Worm (Caenorhabditis elegans) whole organism, L4 larva: ENCODE data around the gene nhr-205.

ENCODE experiments used
- D1046.2 ChIP-seq: fragments of 200-800 bp; sonication (Bioruptor generic); IDR thresholded peaks from 2 replicates; pipeline ENCODE4 v1.3.6; 2022; ENCODE audit warnings: missing genetic modification characterization, missing compliant biosample characterization
- F10B5.3 ChIP-seq: sonication (generic microtip); optimal IDR thresholded peaks from 2 replicates; lab custom pipeline; 2016; ENCODE audit warnings: mild to moderate bottlenecking, missing genetic modification characterization, missing compliant biosample characterization
- T26A8.4 ChIP-seq: fragments of 200-800 bp; sonication (Bioruptor generic); IDR thresholded peaks from 2 replicates; pipeline ENCODE4 v1.3.6; 2022; ENCODE audit warnings: missing genetic modification characterization, missing compliant biosample characterization
- Y5F2A.4 ChIP-seq: fragments of 200-800 bp; sonication (Bioruptor generic); optimal IDR thresholded peaks from 2 replicates; lab custom pipeline; 2018; ENCODE audit warnings: mild to moderate bottlenecking, missing genetic modification characterization, missing compliant biosample characterization
- aha-1 ChIP-seq: fragments of 150-350 bp; peaks from one replicate; lab custom pipeline; 2014; ENCODE audit warnings: missing biosample characterization, missing genetic modification characterization
- aly-2 ChIP-seq: sonication (generic microtip); optimal IDR thresholded peaks from 2 replicates; lab custom pipeline; 2018; ENCODE audit warnings: missing biosample characterization, missing genetic modification characterization
- ama-1 ChIP-seq: fragments of 150-350 bp; optimal IDR thresholded peaks from 2 replicates; lab custom pipeline; 2014; ENCODE audit warnings: inconsistent platforms, mixed read lengths
- arid-1 ChIP-seq: fragments of 200-800 bp; sonication (Bioruptor generic); conservative IDR thresholded peaks from 2 replicates; pipeline ENCODE4 v1.3.6; 2022; ENCODE audit warnings: missing genetic modification reagents, missing genetic modification characterization, missing compliant biosample characterization
- ceh-20 ChIP-seq: fragments of 200-800 bp; sonication (Bioruptor generic); IDR thresholded peaks from 2 replicates; pipeline ENCODE4 v1.3.6; 2022; ENCODE audit warnings: missing genetic modification reagents, missing genetic modification characterization, missing compliant biosample characterization
- ctbp-1 ChIP-seq: fragments of 200-800 bp; sonication (Bioruptor generic); IDR thresholded peaks from 2 replicates; pipeline ENCODE4 v1.3.6; 2022; ENCODE audit warnings: missing genetic modification reagents, missing genetic modification characterization, missing compliant biosample characterization
- daf-16 ChIP-seq, 3 experiments: sonication (generic microtip); optimal IDR thresholded peaks; 2 replicates each; lab custom pipeline; 2016 to 2017; ENCODE audit warnings: missing genetic modification characterization in 3 of 3, missing genetic modification reagents in 3 of 3, mild to moderate bottlenecking in 2 of 3, missing compliant biosample characterization in 2 of 3, missing biosample characterization in 1 of 3, moderate library complexity in 1 of 3
- daf-19 ChIP-seq: fragments of 200-800 bp; sonication (Bioruptor generic); conservative IDR thresholded peaks from 2 replicates; pipeline ENCODE4 v1.3.6; 2022; ENCODE audit warnings: missing genetic modification characterization, missing compliant biosample characterization
- dmd-6 ChIP-seq: fragments of 200-800 bp; sonication (Bioruptor generic); IDR thresholded peaks from 2 replicates; pipeline ENCODE4 v1.3.6; 2022; ENCODE audit warnings: missing genetic modification reagents, missing genetic modification characterization, missing compliant biosample characterization
- dmd-8 ChIP-seq: fragments of 200-800 bp; sonication (Bioruptor generic); IDR thresholded peaks from 2 replicates; pipeline ENCODE4 v1.3.6; 2022; ENCODE audit warnings: missing genetic modification characterization, missing compliant biosample characterization
- dmd-9 ChIP-seq: fragments of 200-800 bp; sonication (Bioruptor generic); IDR thresholded peaks from 2 replicates; pipeline ENCODE4 v1.3.6; 2022; ENCODE audit warnings: missing genetic modification reagents, missing genetic modification characterization, missing compliant biosample characterization
- dpl-1 ChIP-seq: fragments of 150-350 bp; optimal IDR thresholded peaks from 2 replicates; lab custom pipeline; 2014; ENCODE audit warnings: missing biosample characterization, missing genetic modification reagents, missing genetic modification characterization
- duxl-1 ChIP-seq: sonication (generic microtip); optimal IDR thresholded peaks from 2 replicates; lab custom pipeline; 2016; ENCODE audit warnings: mild to moderate bottlenecking, missing genetic modification characterization, moderate library complexity, missing compliant biosample characterization; ENCODE audit not compliant: poor library complexity
- dve-1 ChIP-seq: sonication (generic microtip); optimal IDR thresholded peaks from 2 replicates; lab custom pipeline; 2017; ENCODE audit warnings: antibody characterized with exemption, mild to moderate bottlenecking, missing genetic modification characterization, missing compliant biosample characterization; ENCODE audit not compliant: insufficient read depth
- egl-27 ChIP-seq: sonication (generic microtip); optimal IDR thresholded peaks from 3 replicates; lab custom pipeline; 2017; ENCODE audit warnings: missing biosample characterization, missing genetic modification reagents, missing genetic modification characterization
- egl-43 ChIP-seq: fragments of 200-800 bp; sonication (Bioruptor generic); IDR thresholded peaks from 2 replicates; pipeline ENCODE4 v1.3.6; 2022; ENCODE audit warnings: missing genetic modification reagents, missing genetic modification characterization, missing compliant biosample characterization
- hif-1 ChIP-seq, 2 experiments: sonication (generic microtip); optimal IDR thresholded peaks; 2 replicates each; lab custom pipeline; 2016 to 2017; ENCODE audit warnings: missing compliant biosample characterization in 2 of 2, missing genetic modification characterization in 2 of 2, missing genetic modification reagents in 2 of 2, missing genotype in 2 of 2, mild to moderate bottlenecking in 1 of 2
- hlh-30 ChIP-seq: sonication (generic microtip); optimal IDR thresholded peaks from 2 replicates; lab custom pipeline; 2017; ENCODE audit warnings: antibody characterized with exemption, mild to moderate bottlenecking, missing genetic modification characterization, missing compliant biosample characterization; ENCODE audit not compliant: insufficient read depth
- hmg-1.1 ChIP-seq: fragments of 200-800 bp; sonication (Bioruptor generic); IDR thresholded peaks from 2 replicates; pipeline ENCODE4 v1.3.6; 2022; ENCODE audit warnings: missing genetic modification reagents, missing genetic modification characterization, missing compliant biosample characterization
- lin-15B ChIP-seq: fragments of 150-350 bp; sonication (generic microtip); optimal IDR thresholded peaks from 3 replicates; lab custom pipeline; 2014; ENCODE audit warnings: missing biosample characterization, missing genetic modification characterization
- lsy-2 ChIP-seq, 2 experiments: fragments of 150-350 bp in 1 of 2; sonication (generic microtip) in 1 of 2; optimal IDR thresholded peaks; 2 replicates each; lab custom pipeline; 2014 to 2017; ENCODE audit warnings: missing biosample characterization in 2 of 2, missing genetic modification characterization in 2 of 2
- mdl-1 ChIP-seq, 2 experiments: fragments of 150-350 bp in 1 of 2; sonication (generic microtip) in 1 of 2; optimal IDR thresholded peaks; 2 replicates each; lab custom pipeline; 2014 to 2017; ENCODE audit warnings: missing biosample characterization in 2 of 2, missing genetic modification characterization in 2 of 2
- mdt-29 ChIP-seq: fragments of 200-800 bp; sonication (Bioruptor generic); IDR thresholded peaks from 2 replicates; pipeline ENCODE4 v1.3.6; 2022; ENCODE audit warnings: missing genetic modification reagents, missing genetic modification characterization, missing compliant biosample characterization
- mes-2 ChIP-seq: sonication (generic microtip); optimal IDR thresholded peaks from 2 replicates; lab custom pipeline; 2016; ENCODE audit warnings: missing genotype, mild to moderate bottlenecking, missing genetic modification characterization, missing compliant biosample characterization; ENCODE audit not compliant: poor library complexity, severe bottlenecking
- mxl-3 ChIP-seq: fragments of 200-800 bp; sonication (Bioruptor generic); optimal IDR thresholded peaks from 2 replicates; lab custom pipeline; 2018; ENCODE audit warnings: mild to moderate bottlenecking, missing genetic modification characterization, missing compliant biosample characterization
- nhr-102 ChIP-seq: sonication (generic microtip); optimal IDR thresholded peaks from 2 replicates; lab custom pipeline; 2016; ENCODE audit warnings: mild to moderate bottlenecking, missing genetic modification characterization, moderate library complexity, missing compliant biosample characterization
- nhr-11 ChIP-seq: fragments of 150-350 bp; optimal IDR thresholded peaks from 2 replicates; lab custom pipeline; 2014; ENCODE audit warnings: missing biosample characterization, missing genetic modification characterization
- nhr-28 ChIP-seq: fragments of 150-350 bp; optimal IDR thresholded peaks from 2 replicates; lab custom pipeline; 2014; ENCODE audit warnings: missing biosample characterization, missing genetic modification characterization
- nhr-48 ChIP-seq: sonication (generic microtip); optimal IDR thresholded peaks from 2 replicates; lab custom pipeline; 2016; ENCODE audit warnings: mild to moderate bottlenecking, missing genetic modification characterization, missing compliant biosample characterization
- nhr-6 ChIP-seq: fragments of 150-350 bp; optimal IDR thresholded peaks from 2 replicates; lab custom pipeline; 2014; ENCODE audit warnings: missing biosample characterization, missing genetic modification characterization
- pha-4 ChIP-seq, 2 experiments: fragments of 150-350 bp in 1 of 2; fragments of 200-800 bp in 1 of 2; sonication (Bioruptor generic) in 1 of 2; IDR thresholded peaks in 1 of 2; optimal IDR thresholded peaks in 1 of 2; 2 replicates each; pipeline versions ENCODE4 v1.3.6 to Lab custom; 2014 to 2022; ENCODE audit warnings: missing genetic modification characterization in 2 of 2, missing genetic modification reagents in 2 of 2, missing biosample characterization in 1 of 2, missing compliant biosample characterization in 1 of 2
- rbr-2 ChIP-seq: sonication (generic microtip); optimal IDR thresholded peaks from 2 replicates; lab custom pipeline; 2016; ENCODE audit warnings: missing genotype, missing genetic modification characterization, missing compliant biosample characterization
- saeg-2 ChIP-seq: fragments of 200-800 bp; sonication (Bioruptor generic); IDR thresholded peaks from 2 replicates; pipeline ENCODE4 v1.3.6; 2022; ENCODE audit warnings: missing genetic modification reagents, missing genetic modification characterization, missing compliant biosample characterization
- set-16 ChIP-seq: fragments of 200-800 bp; sonication (Bioruptor generic); IDR thresholded peaks from 2 replicates; pipeline ENCODE4 v1.3.6; 2022; ENCODE audit warnings: missing genetic modification reagents, missing genetic modification characterization, missing compliant biosample characterization
- snpc-1.2 ChIP-seq: fragments of 200-800 bp; sonication (Bioruptor generic); IDR thresholded peaks from 2 replicates; pipeline ENCODE4 v1.3.6; 2022; ENCODE audit warnings: missing genetic modification reagents, missing genetic modification characterization, missing compliant biosample characterization
- spr-1 ChIP-seq: sonication (generic microtip); optimal IDR thresholded peaks from 2 replicates; lab custom pipeline; 2016; ENCODE audit warnings: mild to moderate bottlenecking, missing genetic modification characterization, missing compliant biosample characterization
- spr-3 ChIP-seq: fragments of 200-800 bp; sonication (Bioruptor generic); optimal IDR thresholded peaks from 2 replicates; lab custom pipeline; 2018; ENCODE audit warnings: mild to moderate bottlenecking, missing genetic modification characterization, missing compliant biosample characterization
- tag-97 ChIP-seq: fragments of 200-800 bp; sonication (Bioruptor generic); IDR thresholded peaks from 2 replicates; pipeline ENCODE4 v1.3.6; 2022; ENCODE audit warnings: missing genetic modification characterization, missing compliant biosample characterization
- unc-39 ChIP-seq: sonication (generic microtip); optimal IDR thresholded peaks from 2 replicates; lab custom pipeline; 2017; ENCODE audit warnings: missing biosample characterization, missing genetic modification characterization
- unc-62 ChIP-seq, 3 experiments: fragments of 150-350 bp in 1 of 3; sonication (generic microtip); optimal IDR thresholded peaks in 2 of 3; peaks in 1 of 3; 1 replicate in 1 of 3; 2 replicates in 2 of 3; lab custom pipeline; 2014 to 2017; ENCODE audit warnings: missing biosample characterization in 3 of 3, missing genetic modification characterization in 3 of 3, missing genetic modification reagents in 3 of 3, missing genotype in 1 of 3
- zfp-3 ChIP-seq: fragments of 200-800 bp; sonication (Bioruptor generic); conservative IDR thresholded peaks from 2 replicates; pipeline ENCODE4 v1.3.6; 2022; ENCODE audit warnings: missing genetic modification reagents, missing genetic modification characterization, missing compliant biosample characterization
- ztf-7 ChIP-seq: fragments of 150-350 bp; optimal IDR thresholded peaks from 2 replicates; lab custom pipeline; 2014; ENCODE audit warnings: missing biosample characterization, missing genetic modification characterization

Gene nhr-205

DNA sequence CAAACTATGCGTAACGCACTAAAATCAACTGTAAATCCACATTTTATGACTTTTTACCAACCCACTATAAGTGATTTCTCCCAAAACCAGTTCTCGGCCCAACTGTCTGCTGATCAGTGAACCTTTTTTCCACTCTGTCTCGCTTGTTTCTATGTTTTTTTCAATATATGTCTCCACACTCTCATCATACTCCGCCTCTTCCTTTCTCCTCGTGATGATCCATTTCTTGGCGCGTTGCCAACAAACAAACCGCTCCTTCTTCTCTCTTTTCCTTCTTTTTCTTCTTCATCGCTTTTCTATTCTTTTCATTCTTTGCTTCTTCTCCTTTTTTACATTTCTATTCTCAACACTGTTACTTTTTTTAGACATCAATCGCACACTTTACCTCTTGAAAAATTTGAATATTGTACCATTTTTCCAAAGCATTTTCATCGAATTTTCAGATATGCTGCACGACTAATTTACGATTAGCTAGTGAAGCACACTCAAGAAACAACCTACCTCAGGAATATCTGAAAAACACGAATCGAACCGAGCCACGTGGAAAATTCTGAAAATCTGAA lies 38.3 kb downstream of the nhr-205 start, which contains the start of gene T06E8.8 (continued):
- peak; percentile 70 for TF ChIP-seq nhr-11

DNA sequence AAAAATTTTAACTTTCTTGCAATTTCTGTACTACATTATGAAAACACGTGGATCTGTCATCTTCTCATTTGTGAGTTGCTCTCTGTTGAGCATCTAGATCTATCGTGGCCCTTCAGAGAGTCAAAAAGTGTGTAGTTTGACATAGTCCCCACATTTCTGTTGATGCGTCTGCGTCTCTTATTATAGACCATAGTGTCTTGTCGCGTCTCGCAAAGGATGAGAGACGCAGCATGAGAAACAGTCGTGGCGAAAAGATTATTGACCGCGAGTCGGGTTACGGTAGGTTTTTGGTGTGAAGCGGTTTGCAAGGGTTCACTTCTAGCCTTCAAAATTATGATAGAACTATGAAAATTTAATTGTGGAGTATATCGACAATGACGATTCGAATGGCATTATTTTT lies 39.3 kb downstream of the nhr-205 start:
- TF ChIP-seq mes-2 (tag; lab: Kevin White, UChicago) (peak; percentile 79), nhr-6 (tag; lab: Kevin White, UChicago) (peak; percentile 70), zfp-3 (GFP tag; lab: Robert Waterston, UW) (0 out of 2 replicates have a peak, but pooled peaks have one; percentile 48), arid-1 (GFP tag; lab: Robert Waterston, UW) (peak; percentile 42; the same call in 1 of the 2 replicates), dve-1 (peak; percentile 75), dpl-1 (GFP tag; lab: Kevin White, UChicago) (peak; percentile 49), set-16 (no peak), F10B5.3 (tag; lab: Kevin White, UChicago) (no peak), ztf-7 (tag; lab: Kevin White, UChicago) (no peak), nhr-48 (tag; lab: Kevin White, UChicago) (peak; percentile 15), aly-2 (no peak), daf-19 (GFP tag; lab: Robert Waterston, UW) (no peak), saeg-2 (GFP tag; lab: Robert Waterston, UW) (no peak), dmd-6 (peak; percentile 61), pha-4 (GFP tag; IDR thresholded peaks at IDR 0.05; lab: Robert Waterston, UW) (no peak), pha-4 (tag; optimal IDR thresholded peaks at IDR 0.05; lab: Kevin White, UChicago) (no peak), mdt-29 (no peak), daf-16 (GFP tag; optimal IDR thresholded peaks at IDR 0.05; lab: Kevin White, UChicago) (no peak), daf-16 (tag; optimal IDR thresholded peaks at IDR 0.05; lab: Kevin White, UChicago) (peak; percentile 61), dmd-8 (GFP tag; lab: Robert Waterston, UW) (no peak), aha-1 (tag; lab: Kevin White, UChicago) (peak; percentile 97), egl-43 (GFP tag; lab: Robert Waterston, UW) (no peak), egl-27 (tag; lab: Kevin White, UChicago) (no peak), lsy-2 (tag; optimal IDR thresholded peaks at IDR 0.05; lab: Kevin White, UChicago) (peak; percentile 87 to 97), ama-1 (lab: Kevin White, UChicago) (no peak), unc-39 (tag; lab: Kevin White, UChicago) (no peak), spr-1 (tag; lab: Kevin White, UChicago) (peak; percentile 10), rbr-2 (tag; lab: Kevin White, UChicago) (peak; percentile 51), lin-15B (tag; lab: Kevin White, UChicago) (no peak), ctbp-1 (GFP tag; lab: Robert Waterston, UW) (peak; percentile 50; the same call in 1 of the 2 replicates), unc-62 (GFP tag; optimal IDR thresholded peaks at IDR 0.05 in 1 of 2; lab: Kevin White, UChicago) (peak in 1 of 2 experiments; percentile 97), unc-62 (tag; optimal IDR thresholded peaks at IDR 0.05; lab: Kevin White, UChicago) (no peak), Y5F2A.4 (no peak), tag-97 (no peak), nhr-28 (tag; lab: Kevin White, UChicago) (peak; percentile 49), D1046.2 (no peak), hif-1 (tag; optimal IDR thresholded peaks at IDR 0.05; lab: Kevin White, UChicago) (peak in 1 of 2 experiments; percentile 47), nhr-102 (tag; lab: Kevin White, UChicago) (peak; percentile 6), hmg-1.1 (peak; percentile 78), nhr-11 (peak; percentile 46), mxl-3 (GFP tag; lab: Kevin White, UChicago) (peak; percentile 57), T26A8.4 (GFP tag; lab: Robert Waterston, UW) (peak; percentile 38; the same call in 1 of the 2 replicates), snpc-1.2 (no peak), hlh-30 (tag; lab: Kevin White, UChicago) (peak; percentile 76), mdl-1 (tag; optimal IDR thresholded peaks at IDR 0.05; lab: Kevin White, UChicago) (peak; percentile 45 to 65), duxl-1 (tag; lab: Kevin White, UChicago) (peak; percentile 31), dmd-9 (no peak), ceh-20 (GFP tag; lab: Robert Waterston, UW) (peak; percentile 71), spr-3 (GFP tag; lab: Kevin White, UChicago) (peak; percentile 49)
